Worm (Caenorhabditis elegans) whole organism, L1 larva: Measurements from ENCODE around the gene nhr-262.

ENCODE experiments used
- dpl-1 ChIP-seq, 3 experiments: fragments of 150-350 bp in 2 of 3; sonication (generic microtip) in 1 of 3; optimal IDR thresholded peaks; 2 replicates each; lab custom pipeline; 2014 to 2017; ENCODE audit warnings: missing biosample characterization in 3 of 3, missing genetic modification characterization in 3 of 3, missing genetic modification reagents in 3 of 3
- elt-2 ChIP-seq: sonication (generic microtip); optimal IDR thresholded peaks from 2 replicates; lab custom pipeline; 2016; ENCODE audit warnings: missing genetic modification characterization, mild to moderate bottlenecking, inconsistent platforms, missing compliant biosample characterization, missing genetic modification reagents
- sup-37 ChIP-seq: fragments of 200-800 bp; sonication (Bioruptor generic); optimal IDR thresholded peaks from 2 replicates; lab custom pipeline; 2018; ENCODE audit warnings: mild to moderate bottlenecking, missing genetic modification characterization, missing compliant biosample characterization

- TF ChIP-seq dpl-1 (GFP tag; optimal IDR thresholded peaks at IDR 0.05; lab: Kevin White, UChicago) (no peak), sup-37 (GFP tag; lab: Kevin White, UChicago) (no peak), elt-2 (tag; lab: Kevin White, UChicago) (no peak)
Observed at ce11 chrV:16857977-16858479, 46.7 kb upstream of the nhr-262 start, which contains the start of the genes clec-31 and clec-22.
